Worm (Caenorhabditis elegans) whole organism, midembryonic: Measurements from ENCODE around the gene kel-3.
"Not testable (repeated sequence)": the region's sequence is repeated elsewhere in the genome, so short reads cannot be mapped to it uniquely, and the experiment has no call there.

Experiments
- T22C8.4 ChIP-seq: fragments of 200-800 bp; sonication (Bioruptor generic); IDR thresholded peaks from 2 replicates; pipeline ENCODE4 v1.3.6; 2022; ENCODE audit warnings: missing genetic modification characterization, missing compliant biosample characterization
- cog-1 ChIP-seq: sonication (generic microtip); optimal IDR thresholded peaks from 2 replicates; lab custom pipeline; 2016; ENCODE audit warnings: missing genetic modification characterization, missing compliant biosample characterization
- flt-1 ChIP-seq: fragments of 200-800 bp; sonication (Bioruptor generic); IDR thresholded peaks from 2 replicates; pipeline ENCODE4 v1.3.6; 2022; ENCODE audit warnings: missing genetic modification characterization, missing compliant biosample characterization
- klf-2 ChIP-seq: fragments of 200-800 bp; sonication (Bioruptor generic); conservative IDR thresholded peaks from 2 replicates; pipeline ENCODE4 v1.3.6; 2022; ENCODE audit warnings: missing genetic modification reagents, missing genetic modification characterization, missing compliant biosample characterization
- med-1 ChIP-seq: sonication (generic microtip); optimal IDR thresholded peaks from 2 replicates; lab custom pipeline; 2017; ENCODE audit warnings: missing genetic modification characterization, mild to moderate bottlenecking, missing compliant biosample characterization, antibody characterized with exemption, missing genetic modification reagents; ENCODE audit not compliant: insufficient read depth
- ref-1 ChIP-seq: fragments of 200-800 bp; sonication (Bioruptor generic); conservative IDR thresholded peaks from 2 replicates; pipeline ENCODE4 v1.3.6; 2022; ENCODE audit warnings: missing genetic modification reagents, missing genetic modification characterization, missing compliant biosample characterization
- tab-1 ChIP-seq: fragments of 200-800 bp; sonication (Bioruptor generic); IDR thresholded peaks from 2 replicates; pipeline ENCODE4 v1.3.6; 2022; ENCODE audit warnings: missing genetic modification characterization, missing compliant biosample characterization
- ztf-23 ChIP-seq: fragments of 200-800 bp; sonication (Bioruptor generic); IDR thresholded peaks from 2 replicates; pipeline ENCODE4 v1.3.6; 2022; ENCODE audit warnings: missing genetic modification reagents, missing genetic modification characterization, missing compliant biosample characterization
- ztf-29 ChIP-seq: fragments of 200-800 bp; sonication (Bioruptor generic); IDR thresholded peaks from 2 replicates; pipeline ENCODE4 v1.3.6; 2022; ENCODE audit warnings: missing genetic modification reagents, missing genetic modification characterization, missing compliant biosample characterization

kel-3 gene

ce11 chrIII:13495571-13495970, 31.0 kb downstream of the kel-3 start, which contains the start of gene T28A8.2:
T28A8.2 (minus strand) TSS chrIII:13495671.
- TF ChIP-seq ztf-23 (GFP tag; lab: Robert Waterston, UW) (no peak), cog-1 (tag; lab: Kevin White, UChicago) (no peak), klf-2 (GFP tag; lab: Robert Waterston, UW) (no peak)

DNA sequence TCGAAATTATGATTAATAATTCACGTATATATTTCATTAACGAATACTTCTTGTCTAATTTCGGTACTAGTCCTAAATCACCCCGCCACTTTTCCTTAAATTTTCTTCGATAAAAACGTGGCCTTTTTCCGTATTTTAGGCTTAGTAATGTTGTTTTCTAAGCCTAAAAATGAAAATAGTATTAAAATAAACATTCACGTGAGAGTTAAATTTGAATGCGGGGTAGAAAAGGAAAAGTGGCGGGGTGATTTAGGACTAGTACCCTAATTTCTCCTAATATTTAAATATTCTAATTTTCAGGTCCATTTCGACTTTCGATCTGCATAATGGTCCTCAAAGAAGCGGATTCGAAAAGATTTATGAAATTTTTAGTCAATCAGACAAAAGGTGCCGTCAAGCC, 34.3 kb downstream of the kel-3 start, which contains the start of gene T28A8.6:
TSS of gene T28A8.6 (plus strand) at position 301 of the 400 bp plus-strand sequence.
- TF ChIP-seq tab-1, ztf-29, ztf-23 (GFP tag; lab: Robert Waterston, UW): not testable (repeated sequence)

DNA sequence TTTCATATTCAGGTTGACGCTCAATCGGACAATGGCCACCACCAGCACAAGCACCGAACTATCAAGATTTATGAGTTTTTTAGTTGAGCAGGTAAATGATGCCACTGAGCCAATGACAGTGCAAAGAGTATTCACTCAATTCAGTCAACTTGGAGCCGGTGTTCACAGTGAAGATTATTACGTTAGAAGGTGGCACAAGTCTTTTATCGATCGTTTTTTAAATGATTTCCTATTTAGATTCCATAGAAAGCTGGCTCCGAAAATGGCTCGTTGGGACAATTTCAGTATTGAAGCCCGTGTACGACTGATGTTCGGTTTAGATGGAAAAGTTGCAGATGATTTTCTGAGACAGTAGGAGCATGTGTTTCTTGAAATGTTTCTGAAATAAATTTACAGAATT, 37.0 kb downstream of the kel-3 start, which contains the start of gene T28A8.5:
TSS of gene T28A8.5 (plus strand) at position 32 of the 400 bp plus-strand sequence.
- TF ChIP-seq ztf-23 (GFP tag; lab: Robert Waterston, UW) (no peak), klf-2 (GFP tag; lab: Robert Waterston, UW) (no peak), tab-1 (GFP tag; lab: Robert Waterston, UW) (no peak), cog-1 (tag; lab: Kevin White, UChicago) (no peak), ref-1 (GFP tag; lab: Robert Waterston, UW) (no peak), med-1 (GFP tag; lab: Kevin White, UChicago) (no peak), flt-1 (GFP tag; lab: Robert Waterston, UW) (no peak), ztf-29 (GFP tag; lab: Robert Waterston, UW) (no peak), T22C8.4 (no peak)

- TF ChIP-seq tab-1 (GFP tag; lab: Robert Waterston, UW): no peak
- TF ChIP-seq T22C8.4: no peak
- no peak for TF ChIP-seq ztf-23 (GFP tag; lab: Robert Waterston, UW)
- no peak for TF ChIP-seq med-1 (GFP tag; lab: Kevin White, UChicago)
- no peak for TF ChIP-seq ref-1 (GFP tag; lab: Robert Waterston, UW)
- no peak for TF ChIP-seq ztf-29 (GFP tag; lab: Robert Waterston, UW)
- no peak for TF ChIP-seq cog-1 (tag; lab: Kevin White, UChicago)
- no peak for TF ChIP-seq klf-2 (GFP tag; lab: Robert Waterston, UW)
- no peak for TF ChIP-seq flt-1 (GFP tag; lab: Robert Waterston, UW)
These were observed 37.9 kb downstream of the kel-3 start, which contains the start of gene T28A8.8 for ce11 chrIII:13502513-13502912. T28A8.8 (plus strand) TSS chrIII:13502813.

DNA sequence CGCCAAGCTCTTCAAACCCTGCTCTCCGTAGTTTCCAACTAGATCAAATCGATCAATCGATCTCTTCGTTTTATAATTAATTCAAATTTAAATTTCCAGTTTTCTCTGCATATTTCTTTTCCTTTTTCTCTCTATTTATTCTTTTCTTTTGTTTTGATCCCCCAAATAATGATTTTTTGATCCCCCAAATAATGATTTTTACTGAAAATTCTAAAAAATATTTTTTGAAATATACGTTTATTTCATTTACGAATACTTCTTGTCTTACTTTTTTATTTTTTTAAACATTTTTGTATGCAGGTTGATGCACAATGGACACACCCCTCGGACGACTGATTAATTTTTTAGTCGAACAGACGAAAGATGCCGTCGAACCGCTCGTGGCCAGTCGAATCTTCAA, 38.8 kb downstream of the kel-3 start, which contains the start of gene T28A8.4:
TSS of gene T28A8.4 (plus strand) at position 301 of the 400 bp plus-strand sequence.
- TF ChIP-seq T22C8.4 (no peak), ref-1 (GFP tag; lab: Robert Waterston, UW) (no peak)

- TF ChIP-seq T22C8.4 (no peak), tab-1 (GFP tag; lab: Robert Waterston, UW) (no peak), med-1 (GFP tag; lab: Kevin White, UChicago) (no peak)
These were observed 41.1 kb downstream of the kel-3 start, which contains the start of gene T28A8.3 for ce11 chrIII:13505718-13506117. T28A8.3 (plus strand) TSS chrIII:13506018.

ce11 chrIII:13510753-13511152, 46.1 kb downstream of the kel-3 start:
- TF ChIP-seq ref-1 (GFP tag; lab: Robert Waterston, UW) (no peak), T22C8.4 (no peak), flt-1 (GFP tag; lab: Robert Waterston, UW) (no peak), klf-2 (GFP tag; lab: Robert Waterston, UW) (no peak), med-1 (GFP tag; lab: Kevin White, UChicago) (no peak), ztf-29 (GFP tag; lab: Robert Waterston, UW) (no peak), cog-1 (tag; lab: Kevin White, UChicago) (no peak), ztf-23 (GFP tag; lab: Robert Waterston, UW) (no peak), tab-1 (GFP tag; lab: Robert Waterston, UW) (no peak)

DNA sequence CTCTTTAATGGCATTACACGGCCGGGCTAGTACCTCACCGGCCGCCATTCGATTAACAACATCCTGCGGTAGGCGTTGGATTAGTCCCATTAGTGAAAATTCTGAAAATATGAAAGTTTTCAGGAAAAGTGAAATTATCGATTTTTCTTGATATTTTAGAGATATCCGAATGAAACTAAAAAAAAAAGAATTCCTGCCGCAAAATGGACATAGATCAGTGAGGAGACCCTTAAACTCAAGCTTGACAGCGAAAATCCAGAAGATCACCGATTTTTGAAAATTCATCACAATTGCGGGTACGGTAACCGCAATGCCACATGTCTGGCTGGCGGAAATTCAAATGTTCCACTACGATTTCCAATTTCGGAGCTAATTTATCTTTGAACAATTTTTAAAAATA, 49.9 kb downstream of the kel-3 start, which contains the start of gene mlh-1:
TSS of gene mlh-1 (minus strand) at position 101 of the 400 bp plus-strand sequence.
- no peak for TF ChIP-seq klf-2 (GFP tag; lab: Robert Waterston, UW)
- TF ChIP-seq T22C8.4: peak; percentile 70

ce11 chrIII:13518437-13518836, 53.8 kb downstream of the kel-3 start:
- TF ChIP-seq ztf-23 (GFP tag; lab: Robert Waterston, UW) (no peak), klf-2 (GFP tag; lab: Robert Waterston, UW) (no peak), ref-1 (GFP tag; lab: Robert Waterston, UW) (no peak), ztf-29 (GFP tag; lab: Robert Waterston, UW) (no peak), tab-1 (GFP tag; lab: Robert Waterston, UW) (no peak), flt-1 (GFP tag; lab: Robert Waterston, UW) (no peak), T22C8.4 (no peak), med-1 (GFP tag; lab: Kevin White, UChicago) (no peak), cog-1 (tag; lab: Kevin White, UChicago) (no peak)
